Worm (Caenorhabditis elegans) whole organism, L1 larva: ENCODE data around the gene M163.21.

Source experiments
- C16A3.4 ChIP-seq: fragments of 150-350 bp; optimal IDR thresholded peaks from 2 replicates; lab custom pipeline; 2014; ENCODE audit warnings: missing biosample characterization, missing genetic modification characterization
- Y116A8C.19 ChIP-seq: sonication (generic microtip); optimal IDR thresholded peaks from 2 replicates; lab custom pipeline; 2016; ENCODE audit warnings: missing compliant biosample characterization, missing genetic modification characterization, borderline replicate concordance
- blmp-1 ChIP-seq: fragments of 150-350 bp; optimal IDR thresholded peaks from 2 replicates; lab custom pipeline; 2014; ENCODE audit warnings: missing biosample characterization, missing genetic modification characterization
- ceh-63 ChIP-seq: fragments of 200-800 bp; sonication (Bioruptor generic); optimal IDR thresholded peaks from 2 replicates; lab custom pipeline; 2018; ENCODE audit warnings: mild to moderate bottlenecking, missing genetic modification characterization, missing compliant biosample characterization
- ceh-8 ChIP-seq: fragments of 200-800 bp; sonication (Bioruptor generic); optimal IDR thresholded peaks from 2 replicates; lab custom pipeline; 2018; ENCODE audit warnings: mild to moderate bottlenecking, missing genetic modification characterization, moderate library complexity, missing compliant biosample characterization
- dpl-1 ChIP-seq, 3 experiments: fragments of 150-350 bp in 2 of 3; sonication (generic microtip) in 1 of 3; optimal IDR thresholded peaks; 2 replicates each; lab custom pipeline; 2014 to 2017; ENCODE audit warnings: missing biosample characterization in 3 of 3, missing genetic modification characterization in 3 of 3, missing genetic modification reagents in 3 of 3
- efl-1 ChIP-seq, 4 experiments: fragments of 150-350 bp; optimal IDR thresholded peaks in 3 of 4; peaks in 1 of 4; 1 replicate in 1 of 4; 2 replicates in 3 of 4; lab custom pipeline; 2014; ENCODE audit warnings: missing biosample characterization in 2 of 4, missing genetic modification characterization in 2 of 4, missing genetic modification reagents in 2 of 4
- efl-3 ChIP-seq: fragments of 200-800 bp; sonication (Bioruptor generic); optimal IDR thresholded peaks from 2 replicates; lab custom pipeline; 2018; ENCODE audit warnings: mild to moderate bottlenecking, missing genetic modification characterization, missing compliant biosample characterization
- egl-27 ChIP-seq, 2 experiments: fragments of 150-350 bp in 1 of 2; sonication (generic microtip); optimal IDR thresholded peaks; 3 replicates each; lab custom pipeline; 2017 to 2018; ENCODE audit warnings: missing biosample characterization in 2 of 2, missing genetic modification characterization in 2 of 2, missing genetic modification reagents in 2 of 2
- elt-2 ChIP-seq: sonication (generic microtip); optimal IDR thresholded peaks from 2 replicates; lab custom pipeline; 2016; ENCODE audit warnings: missing genetic modification characterization, mild to moderate bottlenecking, inconsistent platforms, missing compliant biosample characterization, missing genetic modification reagents
- elt-3 ChIP-seq, 6 experiments: fragments of 150-350 bp in 1 of 6; sonication (generic microtip); optimal IDR thresholded peaks; 2 replicates each; lab custom pipeline; 2017 to 2018; ENCODE audit warnings: missing biosample characterization in 6 of 6, missing genetic modification characterization in 6 of 6, inconsistent platforms in 1 of 6
- ets-5 ChIP-seq: fragments of 200-800 bp; sonication (Bioruptor generic); IDR thresholded peaks from 2 replicates; pipeline ENCODE4 v1.3.6; 2022; ENCODE audit warnings: missing genetic modification characterization, missing compliant biosample characterization
- fkh-10 ChIP-seq: sonication (generic microtip); optimal IDR thresholded peaks from 2 replicates; lab custom pipeline; 2017; ENCODE audit warnings: missing biosample characterization, missing genetic modification reagents, missing genetic modification characterization
- grh-1 ChIP-seq: fragments of 200-800 bp; sonication (Bioruptor generic); IDR thresholded peaks from 2 replicates; pipeline ENCODE4 v1.3.6; 2022; ENCODE audit warnings: missing genetic modification reagents, missing genetic modification characterization, missing compliant biosample characterization
- hlh-17 ChIP-seq: fragments of 200-800 bp; sonication (Bioruptor generic); optimal IDR thresholded peaks from 2 replicates; lab custom pipeline; 2018; ENCODE audit warnings: missing genetic modification characterization, mild to moderate bottlenecking, missing compliant biosample characterization, moderate library complexity, borderline replicate concordance
- irx-1 ChIP-seq: sonication (generic microtip); optimal IDR thresholded peaks from 2 replicates; lab custom pipeline; 2016; ENCODE audit warnings: missing genetic modification characterization, missing compliant biosample characterization
- isw-1 ChIP-seq: fragments of 200-800 bp; sonication (Bioruptor generic); IDR thresholded peaks from 2 replicates; pipeline ENCODE4 v1.3.6; 2022; ENCODE audit warnings: missing genetic modification characterization, missing compliant biosample characterization
- lin-14 ChIP-seq: fragments of 200-800 bp; sonication (Bioruptor generic); optimal IDR thresholded peaks from 2 replicates; lab custom pipeline; 2018; ENCODE audit warnings: mild to moderate bottlenecking, missing genetic modification characterization, moderate library complexity, missing compliant biosample characterization
- lin-35 ChIP-seq, 2 experiments: fragments of 150-350 bp; optimal IDR thresholded peaks; 2 replicates each; lab custom pipeline; 2014; ENCODE audit warnings: missing biosample characterization in 2 of 2, missing genetic modification characterization in 2 of 2, missing genetic modification reagents in 2 of 2
- lin-39 ChIP-seq: fragments of 150-350 bp; optimal IDR thresholded peaks from 2 replicates; lab custom pipeline; 2014; ENCODE audit warnings: missing biosample characterization, missing genetic modification reagents, missing genetic modification characterization
- lsy-2 ChIP-seq, 2 experiments: fragments of 150-350 bp; optimal IDR thresholded peaks; 2 replicates each; lab custom pipeline; 2014; ENCODE audit warnings: missing biosample characterization in 2 of 2, missing genetic modification characterization in 2 of 2
- mef-2 ChIP-seq: fragments of 150-350 bp; optimal IDR thresholded peaks from 2 replicates; lab custom pipeline; 2014; ENCODE audit warnings: missing biosample characterization, missing genetic modification characterization
- mep-1 ChIP-seq: fragments of 150-350 bp; optimal IDR thresholded peaks from 2 replicates; lab custom pipeline; 2014; ENCODE audit warnings: missing biosample characterization, missing genetic modification characterization
- nhr-12 ChIP-seq: sonication (generic microtip); optimal IDR thresholded peaks from 2 replicates; lab custom pipeline; 2017; ENCODE audit warnings: missing biosample characterization, missing genetic modification characterization
- nhr-19 ChIP-seq: fragments of 200-800 bp; sonication (Bioruptor generic); conservative IDR thresholded peaks from 2 replicates; pipeline ENCODE4 v1.3.6; 2022; ENCODE audit warnings: missing genetic modification characterization, missing compliant biosample characterization
- nhr-20 ChIP-seq: sonication (generic microtip); optimal IDR thresholded peaks from 2 replicates; lab custom pipeline; 2016; ENCODE audit warnings: mild to moderate bottlenecking, missing genetic modification characterization, missing compliant biosample characterization
- nhr-237 ChIP-seq: fragments of 150-350 bp; optimal IDR thresholded peaks from 2 replicates; lab custom pipeline; 2014; ENCODE audit warnings: missing biosample characterization, missing genetic modification characterization
- nhr-47 ChIP-seq: sonication (generic microtip); optimal IDR thresholded peaks from 2 replicates; lab custom pipeline; 2016; ENCODE audit warnings: mild to moderate bottlenecking, missing genetic modification characterization, moderate library complexity, missing compliant biosample characterization
- nhr-71 ChIP-seq: sonication (generic microtip); optimal IDR thresholded peaks from 2 replicates; lab custom pipeline; 2016; ENCODE audit warnings: mild to moderate bottlenecking, missing genetic modification characterization, moderate library complexity, missing compliant biosample characterization
- nhr-76 ChIP-seq: sonication (generic microtip); optimal IDR thresholded peaks from 2 replicates; lab custom pipeline; 2017; ENCODE audit warnings: missing biosample characterization, missing genetic modification characterization
- nhr-85 ChIP-seq: sonication (generic microtip); peaks from one replicate; lab custom pipeline; 2016; ENCODE audit warnings: missing genetic modification characterization, inconsistent platforms, missing compliant biosample characterization
- nhr-90 ChIP-seq: sonication (generic microtip); optimal IDR thresholded peaks from 2 replicates; lab custom pipeline; 2016; ENCODE audit warnings: mild to moderate bottlenecking, missing genetic modification characterization, missing compliant biosample characterization; ENCODE audit not compliant: poor library complexity
- pag-3 ChIP-seq: sonication (generic microtip); optimal IDR thresholded peaks from 2 replicates; lab custom pipeline; 2017; ENCODE audit warnings: missing genetic modification characterization, mild to moderate bottlenecking, missing compliant biosample characterization, antibody characterized with exemption, borderline replicate concordance; ENCODE audit not compliant: insufficient read depth
- pax-3 ChIP-seq: fragments of 200-800 bp; sonication (Bioruptor generic); optimal IDR thresholded peaks from 2 replicates; lab custom pipeline; 2018; ENCODE audit warnings: mild to moderate bottlenecking, missing genetic modification characterization, moderate library complexity, missing compliant biosample characterization
- pqm-1 ChIP-seq: sonication (generic microtip); optimal IDR thresholded peaks from 3 replicates; lab custom pipeline; 2017; ENCODE audit warnings: missing biosample characterization, missing genetic modification characterization
- rnt-1 ChIP-seq: sonication (generic microtip); optimal IDR thresholded peaks from 2 replicates; lab custom pipeline; 2016; ENCODE audit warnings: mild to moderate bottlenecking, missing genetic modification characterization, moderate library complexity, missing compliant biosample characterization
- snu-23 ChIP-seq: sonication (generic microtip); optimal IDR thresholded peaks from 2 replicates; lab custom pipeline; 2016; ENCODE audit warnings: missing genetic modification characterization, missing compliant biosample characterization
- sup-37 ChIP-seq: fragments of 200-800 bp; sonication (Bioruptor generic); optimal IDR thresholded peaks from 2 replicates; lab custom pipeline; 2018; ENCODE audit warnings: mild to moderate bottlenecking, missing genetic modification characterization, missing compliant biosample characterization
- unc-130 ChIP-seq: fragments of 150-350 bp; optimal IDR thresholded peaks from 2 replicates; lab custom pipeline; 2017; ENCODE audit warnings: missing biosample characterization, missing genetic modification characterization, inconsistent platforms

The M163.21 gene

ce11 chrX:14495075-14495474 lies 28.4 kb downstream of the M163.21 start:
- peak; percentile 73 for TF ChIP-seq lin-14 (GFP tag; lab: Kevin White, UChicago)
- no peak for TF ChIP-seq ceh-63
- TF ChIP-seq rnt-1 (tag; lab: Kevin White, UChicago): peak; percentile 16
- no peak for TF ChIP-seq elt-3 (tag; optimal IDR thresholded peaks at IDR 0.05; lab: Kevin White, UChicago)

ce11 chrX:14495785-14496184 lies 29.2 kb downstream of the M163.21 start, which contains the start of gene ztf-14:
Gene ztf-14, plus strand, starts transcription at chrX:14496085.
- TF ChIP-seq efl-1 (optimal IDR thresholded peaks at IDR 0.05; lab: Kevin White, UChicago): no peak
- peak in 1 of 2 experiments; percentile 15 for TF ChIP-seq efl-1 (GFP tag; optimal IDR thresholded peaks at IDR 0.05 in 1 of 2; lab: Kevin White, UChicago)
- TF ChIP-seq nhr-76 (tag; lab: Kevin White, UChicago): no peak
- TF ChIP-seq, all 84 proteins: peak for 1

- TF ChIP-seq blmp-1 (tag; lab: Kevin White, UChicago): no peak
- TF ChIP-seq unc-130: peak; percentile 64
- TF ChIP-seq nhr-71 (tag; lab: Kevin White, UChicago): peak; percentile 22
- TF ChIP-seq lin-14 (GFP tag; lab: Kevin White, UChicago): peak; percentile 61
- TF ChIP-seq lin-39: no peak
- TF ChIP-seq dpl-1 (GFP tag; optimal IDR thresholded peaks at IDR 0.05; lab: Kevin White, UChicago): no peak
- peak; percentile 30 for TF ChIP-seq rnt-1 (tag; lab: Kevin White, UChicago)
- TF ChIP-seq, all 84 proteins: peak for 4
Observed at ce11 chrX:14496545-14496944, 29.9 kb downstream of the M163.21 start.

ce11 chrX:14499830-14500409 lies 33.3 kb downstream of the M163.21 start:
- no peak for TF ChIP-seq efl-1 (optimal IDR thresholded peaks at IDR 0.05; lab: Kevin White, UChicago)
- TF ChIP-seq efl-1 (GFP tag; optimal IDR thresholded peaks at IDR 0.05 in 1 of 2; lab: Kevin White, UChicago): peak in 1 of 2 experiments; percentile 3
- TF ChIP-seq pag-3 (tag; lab: Kevin White, UChicago): peak; percentile 50
- no peak for TF ChIP-seq sup-37 (GFP tag; lab: Kevin White, UChicago)
- TF ChIP-seq ets-5 (GFP tag; lab: Robert Waterston, UW): no peak
- TF ChIP-seq elt-3 (tag; optimal IDR thresholded peaks at IDR 0.05; lab: Kevin White, UChicago): peak in 1 of 6 experiments; percentile 46
- TF ChIP-seq mep-1 (tag; lab: Kevin White, UChicago): peak; percentile 30
- TF ChIP-seq egl-27 (tag; optimal IDR thresholded peaks at IDR 0.05; lab: Kevin White, UChicago): no peak
- TF ChIP-seq nhr-19 (GFP tag; lab: Robert Waterston, UW): no peak

ce11 chrX:14500422-14501058 lies 33.9 kb downstream of the M163.21 start:
- peak; percentile 96 for TF ChIP-seq grh-1 (GFP tag; lab: Robert Waterston, UW)
- TF ChIP-seq lsy-2 (tag; optimal IDR thresholded peaks at IDR 0.05; lab: Kevin White, UChicago): peak in 1 of 2 experiments; percentile 10
- peak; percentile 54 for TF ChIP-seq nhr-90 (tag; lab: Kevin White, UChicago)
- TF ChIP-seq nhr-47 (tag; lab: Kevin White, UChicago): peak; percentile 45
- no peak for TF ChIP-seq isw-1 (GFP tag; lab: Robert Waterston, UW)
- TF ChIP-seq nhr-20 (tag; lab: Kevin White, UChicago): peak; percentile 72
- TF ChIP-seq pqm-1 (tag; lab: Kevin White, UChicago): no peak
- TF ChIP-seq nhr-85 (tag; lab: Kevin White, UChicago): peak; percentile 98
- TF ChIP-seq hlh-17 (GFP tag; lab: Kevin White, UChicago): no peak
- TF ChIP-seq C16A3.4 (tag; lab: Kevin White, UChicago): no peak
- no peak for TF ChIP-seq Y116A8C.19
- peak in 4 of 6 experiments; percentile 8 to 39 (median 14) for TF ChIP-seq elt-3 (tag; optimal IDR thresholded peaks at IDR 0.05; lab: Kevin White, UChicago)
- peak; percentile 76 for TF ChIP-seq blmp-1 (tag; lab: Kevin White, UChicago)
- peak; percentile 69 for TF ChIP-seq nhr-71 (tag; lab: Kevin White, UChicago)
- TF ChIP-seq nhr-12 (tag; lab: Kevin White, UChicago): no peak
- TF ChIP-seq irx-1 (tag; lab: Kevin White, UChicago): peak; percentile 54
- peak; percentile 70 for TF ChIP-seq lin-14 (GFP tag; lab: Kevin White, UChicago)
- TF ChIP-seq lin-35 (GFP tag; optimal IDR thresholded peaks at IDR 0.05; lab: Kevin White, UChicago): peak; percentile 8 to 31
- peak; percentile 95 for TF ChIP-seq elt-2
- peak; percentile 46 for TF ChIP-seq rnt-1 (tag; lab: Kevin White, UChicago)
- TF ChIP-seq mef-2 (tag; lab: Kevin White, UChicago): no peak
- peak; percentile 23 for TF ChIP-seq pax-3 (tag; lab: Kevin White, UChicago)
- TF ChIP-seq nhr-237 (tag; lab: Kevin White, UChicago): no peak
- peak; percentile 35 for TF ChIP-seq snu-23
- TF ChIP-seq ceh-8 (GFP tag; lab: Kevin White, UChicago): no peak
- peak; percentile 58 for TF ChIP-seq lin-39
- TF ChIP-seq efl-3 (GFP tag; lab: Kevin White, UChicago): peak; percentile 62
- no peak for TF ChIP-seq fkh-10 (GFP tag; lab: Kevin White, UChicago)
